Fruit fly (Drosophila melanogaster): ENCODE results near the gene CG32987.

CG32987 gene

dm6 chr2L:8852235-8852634 is 11.4 kb upstream of the CG32987 start (continued):
- TF ChIP-seq CG18262 (tag; optimal IDR thresholded peaks at IDR 0.05) = peak; percentile 72
- TF ChIP-seq maf-S (GFP tag; optimal IDR thresholded peaks at IDR 0.05) = peak; percentile 45
- TF ChIP-seq rib (GFP tag; IDR thresholded peaks at IDR 0.05) = no peak
- no peak for TF ChIP-seq CG16779 (GFP tag; IDR thresholded peaks at IDR 0.05)
- peak; percentile 25 for TF ChIP-seq grau (tag; optimal IDR thresholded peaks at IDR 0.05)
- peak; percentile 59 for TF ChIP-seq CG1603 (tag; optimal IDR thresholded peaks at IDR 0.05)
- TF ChIP-seq CG33213 (GFP tag; optimal IDR thresholded peaks at IDR 0.05) = peak; percentile 46
- peak; percentile 77 for TF ChIP-seq lab (GFP tag; optimal IDR thresholded peaks at IDR 0.05)
- TF ChIP-seq CG13894 (tag; optimal IDR thresholded peaks at IDR 0.05) = no peak
- TF ChIP-seq CG14050 (GFP tag; IDR thresholded peaks at IDR 0.05) = no peak
- no peak for TF ChIP-seq B-H1 (GFP tag; IDR thresholded peaks at IDR 0.05)
- TF ChIP-seq wor (GFP tag; IDR thresholded peaks at IDR 0.05) = no peak
- TF ChIP-seq Neu2 (GFP tag; optimal IDR thresholded peaks at IDR 0.05; ENCODE audit: borderline replicate concordance) = peak; percentile 30
- no peak for TF ChIP-seq Dfd (GFP tag; optimal IDR thresholded peaks at IDR 0.05)
- peak in 1 of 2 experiments; percentile 68 for TF ChIP-seq bsh (GFP tag; optimal IDR thresholded peaks at IDR 0.05)
- peak; percentile 39; the same call in 1 of the 2 replicates for TF ChIP-seq seq (GFP tag; IDR thresholded peaks at IDR 0.05)
- TF ChIP-seq org-1 (GFP tag; optimal IDR thresholded peaks at IDR 0.05) = peak; percentile 80
- TF ChIP-seq CG8359 (GFP tag; optimal IDR thresholded peaks at IDR 0.05; ENCODE audit: borderline replicate concordance) = peak; percentile 76
- TF ChIP-seq E2f1 (GFP tag; IDR thresholded peaks at IDR 0.05) = no peak
- no peak for TF ChIP-seq Ssrp (tag; optimal IDR thresholded peaks at IDR 0.05)
- no peak for TF ChIP-seq ato (GFP tag; IDR thresholded peaks at IDR 0.05; ENCODE audit: partially characterized antibody)
- no peak for TF ChIP-seq CG3847 (GFP tag; IDR thresholded peaks at IDR 0.05)
- TF ChIP-seq Pdp1 (GFP tag; optimal IDR thresholded peaks at IDR 0.05) = peak; percentile 41 to 57
- peak; percentile 81 for TF ChIP-seq Asciz (GFP tag; optimal IDR thresholded peaks at IDR 0.05)
- TF ChIP-seq row (GFP tag; IDR thresholded peaks at IDR 0.05) = no peak
- peak; percentile 34 for TF ChIP-seq Dad (GFP tag; optimal IDR thresholded peaks at IDR 0.05)
- TF ChIP-seq tup (GFP tag; optimal IDR thresholded peaks at IDR 0.05) = peak; percentile 36
- TF ChIP-seq slp2 (GFP tag; optimal IDR thresholded peaks at IDR 0.05) = peak; percentile 34
- peak; percentile 12 for TF ChIP-seq psq (GFP tag; optimal IDR thresholded peaks at IDR 0.05)
- TF ChIP-seq gce (GFP tag; IDR thresholded peaks at IDR 0.05) = no peak
- TF ChIP-seq H15 (GFP tag; IDR thresholded peaks at IDR 0.05) = no peak
- peak; percentile 12 for TF ChIP-seq cg (GFP tag; optimal IDR thresholded peaks at IDR 0.05)
- peak; percentile 25 for TF ChIP-seq CG3163 (GFP tag; optimal IDR thresholded peaks at IDR 0.05)
- TF ChIP-seq chif (GFP tag; optimal IDR thresholded peaks at IDR 0.05) = peak; percentile 35 to 53
- TF ChIP-seq oc (tag; optimal IDR thresholded peaks at IDR 0.05) = peak; percentile 20
- no peak for TF ChIP-seq corto (GFP tag; optimal IDR thresholded peaks at IDR 0.05)
- TF ChIP-seq CG14710 (tag; optimal IDR thresholded peaks at IDR 0.05) = peak; percentile 86
- TF ChIP-seq CG9797 (GFP tag; optimal IDR thresholded peaks at IDR 0.05) = peak; percentile 34
- TF ChIP-seq ase (GFP tag; IDR thresholded peaks at IDR 0.05) = no peak
- TF ChIP-seq CkIIα-i1 (GFP tag; IDR thresholded peaks at IDR 0.05) = no peak
- TF ChIP-seq chn (GFP tag; optimal IDR thresholded peaks at IDR 0.05) = no peak
- peak; percentile 60 for TF ChIP-seq CG17186 (GFP tag; optimal IDR thresholded peaks at IDR 0.05)
- peak; percentile 60 for TF ChIP-seq CG12236 (GFP tag; optimal IDR thresholded peaks at IDR 0.05)
- TF ChIP-seq slou (GFP tag; optimal IDR thresholded peaks at IDR 0.05) = no peak
- TF ChIP-seq CG1832 (GFP tag; optimal IDR thresholded peaks at IDR 0.05) = no peak
- TF ChIP-seq cwo (GFP tag; optimal IDR thresholded peaks at IDR 0.05) = peak; percentile 11
- peak; percentile 71 for TF ChIP-seq HHEX (GFP tag; optimal IDR thresholded peaks at IDR 0.05)
- TF ChIP-seq CG3065 (GFP tag; optimal IDR thresholded peaks at IDR 0.05) = no peak
- TF ChIP-seq CG4730 (GFP tag; IDR thresholded peaks at IDR 0.05) = no peak
- TF ChIP-seq jumu (GFP tag; optimal IDR thresholded peaks at IDR 0.05) = no peak
- TF ChIP-seq shn (GFP tag; optimal IDR thresholded peaks at IDR 0.05) = peak; percentile 30

Measured in whole organism, embryonic.